Fruit fly (Drosophila melanogaster): ENCODE results near the gene CG31465.

Gene CG31465

dm6 chr3R:21862868-21863267 lies 17.7 kb upstream of the CG31465 start (continued):
- TF ChIP-seq mld (GFP tag; IDR thresholded peaks at IDR 0.05; ENCODE audit: partially characterized antibody) (no peak), eve (GFP tag; optimal IDR thresholded peaks at IDR 0.05) (no peak)

DNA sequence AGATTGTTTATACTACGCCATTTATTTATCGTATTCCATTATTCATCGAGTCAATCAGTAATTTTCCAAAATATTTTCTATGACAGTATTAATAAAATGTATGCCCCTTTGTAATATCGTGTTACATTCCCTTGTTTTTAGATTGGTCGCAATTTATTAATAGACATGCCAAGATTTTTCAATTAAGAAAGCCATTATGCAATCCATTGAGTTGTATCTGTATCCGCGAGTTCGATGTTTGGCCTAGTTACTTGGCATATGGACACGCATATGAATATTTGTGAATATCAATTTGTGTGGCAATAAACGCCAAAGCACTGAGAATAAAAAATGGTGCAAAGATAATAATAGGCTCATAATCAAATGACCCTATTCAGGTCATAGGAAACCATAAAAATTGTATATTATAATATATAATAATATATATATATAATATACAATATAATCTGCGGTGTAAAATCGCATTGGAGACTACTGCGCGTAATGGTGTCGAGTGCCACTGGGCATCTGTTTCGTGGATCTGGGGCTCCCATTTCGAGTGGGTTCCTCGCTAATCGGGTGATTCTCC lies 16.7 kb upstream of the CG31465 start:
- peak; percentile 57 for TF ChIP-seq Sox102F (GFP tag; optimal IDR thresholded peaks at IDR 0.05)
- TF ChIP-seq lmd (GFP tag; IDR thresholded peaks at IDR 0.05): peak; percentile 14; the same call in 1 of the 2 replicates
- TF ChIP-seq Xrp1 (GFP tag; IDR thresholded peaks at IDR 0.05): 0 out of 2 replicates have a peak, but pooled peaks have one; percentile 35
- peak in 1 of 2 experiments; percentile 64 for TF ChIP-seq Hr51 (GFP tag; optimal IDR thresholded peaks at IDR 0.05)
- TF ChIP-seq sisA (GFP tag; IDR thresholded peaks at IDR 0.05): 0 out of 2 replicates have a peak, but pooled peaks have one; percentile 7
- peak; percentile 43 for TF ChIP-seq CG12391 (tag; optimal IDR thresholded peaks at IDR 0.05)
- TF ChIP-seq row (GFP tag; IDR thresholded peaks at IDR 0.05): peak; percentile 43
- peak; percentile 7 for TF ChIP-seq CG13424 (tag; optimal IDR thresholded peaks at IDR 0.05)
- TF ChIP-seq CG17328 (GFP tag; IDR thresholded peaks at IDR 0.05): peak; percentile 25; the same call in 1 of the 2 replicates
- peak; percentile 17 for TF ChIP-seq Fer3 (tag; optimal IDR thresholded peaks at IDR 0.05)
- TF ChIP-seq bowl (GFP tag; IDR thresholded peaks at IDR 0.05): peak; percentile 33; the same call in 1 of the 2 replicates
- TF ChIP-seq CoRest (tag; optimal IDR thresholded peaks at IDR 0.05): peak; percentile 7
- peak; percentile 16 for TF ChIP-seq Kr (GFP tag; optimal IDR thresholded peaks at IDR 0.05)
- peak; percentile 38 for TF ChIP-seq CG2678 (tag; optimal IDR thresholded peaks at IDR 0.05)
- TF ChIP-seq Oli (tag; optimal IDR thresholded peaks at IDR 0.05): peak; percentile 13
- TF ChIP-seq Rfx (GFP tag; IDR thresholded peaks at IDR 0.05): 0 out of 2 replicates have a peak, but pooled peaks have one; percentile 7
- peak; percentile 19 for TF ChIP-seq CG17359 (tag; optimal IDR thresholded peaks at IDR 0.05)
- TF ChIP-seq stc (GFP tag; IDR thresholded peaks at IDR 0.05): no peak
- TF ChIP-seq unpg (GFP tag; optimal IDR thresholded peaks at IDR 0.05): peak; percentile 2
- TF ChIP-seq CG11504 (tag; optimal IDR thresholded peaks at IDR 0.05): peak; percentile 34
- no peak for TF ChIP-seq hkb (optimal IDR thresholded peaks at IDR 0.05)
- peak; percentile 20; the same call in 1 of the 2 replicates for TF ChIP-seq hkb (GFP tag; IDR thresholded peaks at IDR 0.05)
- TF ChIP-seq gem (tag; optimal IDR thresholded peaks at IDR 0.05): peak; percentile 24
- peak; percentile 22 for TF ChIP-seq PHDP (tag; optimal IDR thresholded peaks at IDR 0.05)
- TF ChIP-seq dmrt99B (tag; optimal IDR thresholded peaks at IDR 0.05): peak; percentile 51
- peak; percentile 20 for TF ChIP-seq CG7839 (tag; optimal IDR thresholded peaks at IDR 0.05)
- TF ChIP-seq Dad (GFP tag; optimal IDR thresholded peaks at IDR 0.05): no peak
- TF ChIP-seq shn (GFP tag; optimal IDR thresholded peaks at IDR 0.05): no peak
- peak; percentile 14 for TF ChIP-seq ATbp (GFP tag; optimal IDR thresholded peaks at IDR 0.05)
- no peak for TF ChIP-seq CG2120 (GFP tag; optimal IDR thresholded peaks at IDR 0.05)
- no peak for TF ChIP-seq B-H1 (GFP tag; IDR thresholded peaks at IDR 0.05)
- 0 out of 2 replicates have a peak, but pooled peaks have one; percentile 9 for TF ChIP-seq CG10366 (GFP tag; IDR thresholded peaks at IDR 0.05)
- peak; percentile 19 for TF ChIP-seq sens (GFP tag)
- peak; percentile 21 for TF ChIP-seq CG2712 (tag; optimal IDR thresholded peaks at IDR 0.05)
- TF ChIP-seq Hr39 (optimal IDR thresholded peaks at IDR 0.05): no peak
- TF ChIP-seq ap (GFP tag; IDR thresholded peaks at IDR 0.05): peak; percentile 8; the same call in 1 of the 2 replicates
- no peak for TF ChIP-seq CG9797 (GFP tag; optimal IDR thresholded peaks at IDR 0.05)
- TF ChIP-seq CG14441 (GFP tag; IDR thresholded peaks at IDR 0.05): peak; percentile 14; the same call in 1 of the 2 replicates
- TF ChIP-seq tgo (GFP tag; IDR thresholded peaks at IDR 0.05): peak; percentile 30; the same call in 1 of the 3 replicates
- peak; percentile 32 for TF ChIP-seq CG15269 (tag; optimal IDR thresholded peaks at IDR 0.05)
- peak; percentile 52; the same call in 1 of the 3 replicates for TF ChIP-seq ci (GFP tag; IDR thresholded peaks at IDR 0.05)
- no peak for TF ChIP-seq CG8290 (GFP tag; optimal IDR thresholded peaks at IDR 0.05)
- TF ChIP-seq CG8290 (tag; optimal IDR thresholded peaks at IDR 0.05): no peak
- peak; percentile 3 for TF ChIP-seq grau (tag; optimal IDR thresholded peaks at IDR 0.05)
- no peak for TF ChIP-seq CG2129 (GFP tag; IDR thresholded peaks at IDR 0.05; ENCODE audit: partially characterized antibody)
- no peak for TF ChIP-seq salm (tag; optimal IDR thresholded peaks at IDR 0.05)
